Fruit fly (Drosophila melanogaster) whole organism, embryonic: ENCODE results near the gene Cdc7.

Source experiments
- CG11093 ChIP-seq: fragments of 200-800 bp; sonication (Bioruptor generic); IDR thresholded peaks from 3 replicates; pipeline ENCODE4 v1.3.6; 2022; ENCODE audit warnings: missing biosample characterization, missing genetic modification characterization
- CG12744 ChIP-seq: fragments of 200-800 bp; sonication (Bioruptor generic); optimal IDR thresholded peaks from 2 replicates; lab custom pipeline; 2016; ENCODE audit warnings: missing biosample characterization, missing genetic modification characterization
- CG12769 ChIP-seq: fragments of 200-800 bp; sonication (Bioruptor generic); optimal IDR thresholded peaks from 2 replicates; lab custom pipeline; 2019; ENCODE audit warnings: missing biosample characterization, mild to moderate bottlenecking, missing genetic modification characterization, moderate library complexity
- CG14050 ChIP-seq: fragments of 200-800 bp; sonication (Bioruptor generic); IDR thresholded peaks from 3 replicates; pipeline ENCODE4 v1.3.6; 2022; ENCODE audit warnings: missing biosample characterization, missing genetic modification characterization
- CG1647 ChIP-seq: fragments of 200-800 bp; sonication (Bioruptor generic); optimal IDR thresholded peaks from 3 replicates; lab custom pipeline; 2016; ENCODE audit warnings: missing biosample characterization, missing genetic modification characterization
- CG17612 ChIP-seq: fragments of 200-800 bp; sonication (Bioruptor generic); IDR thresholded peaks from 2 replicates; pipeline ENCODE4 v1.3.6; 2022; ENCODE audit warnings: missing biosample characterization, missing genetic modification characterization
- CG1832 ChIP-seq: fragments of 200-800 bp; sonication (Bioruptor generic); optimal IDR thresholded peaks from 2 replicates; lab custom pipeline; 2017; ENCODE audit warnings: missing biosample characterization, mild to moderate bottlenecking, missing genetic modification characterization, inconsistent platforms
- CG2712 ChIP-seq: fragments of 200-800 bp; optimal IDR thresholded peaks from 3 replicates; lab custom pipeline; 2019; ENCODE audit warnings: missing biosample characterization, mild to moderate bottlenecking, missing genetic modification characterization, moderate library complexity
- CG2875 ChIP-seq: fragments of 200-800 bp; sonication (Bioruptor generic); optimal IDR thresholded peaks from 2 replicates; lab custom pipeline; 2017; ENCODE audit warnings: missing biosample characterization, mild to moderate bottlenecking, missing genetic modification characterization, missing genetic modification reagents
- CG4820 ChIP-seq: fragments of 200-800 bp; sonication (Bioruptor generic); optimal IDR thresholded peaks from 3 replicates; lab custom pipeline; 2016; ENCODE audit warnings: missing biosample characterization, missing genetic modification characterization
- CG6791 ChIP-seq: fragments of 200-800 bp; sonication (Bioruptor generic); IDR thresholded peaks from 3 replicates; pipeline ENCODE4 v1.3.6; 2022; ENCODE audit warnings: missing biosample characterization, missing genetic modification characterization; ENCODE audit not compliant: partially characterized antibody
- CHES-1-like ChIP-seq: fragments of 200-800 bp; sonication (Bioruptor generic); optimal IDR thresholded peaks from 2 replicates; lab custom pipeline; 2016; ENCODE audit warnings: missing biosample characterization, missing genetic modification characterization
- CkIIα-i1 ChIP-seq: fragments of 200-800 bp; sonication (Bioruptor generic); IDR thresholded peaks from 2 replicates; pipeline ENCODE4 v1.3.6; 2022; ENCODE audit warnings: missing biosample characterization, missing genetic modification characterization
- CrebB ChIP-seq: fragments of 200-800 bp; sonication (Bioruptor generic); optimal IDR thresholded peaks from 3 replicates; lab custom pipeline; 2018; ENCODE audit warnings: missing biosample characterization, mild to moderate bottlenecking, missing genetic modification characterization
- Dp ChIP-seq: fragments of 200-800 bp; sonication (Bioruptor generic); optimal IDR thresholded peaks from 2 replicates; lab custom pipeline; 2018; ENCODE audit warnings: missing biosample characterization, mild to moderate bottlenecking, missing genetic modification characterization, moderate library complexity
- Gsc ChIP-seq: fragments of 200-800 bp; sonication (Bioruptor generic); IDR thresholded peaks from 2 replicates; pipeline ENCODE4 v1.3.6; 2022; ENCODE audit warnings: missing biosample characterization, missing genetic modification characterization
- HLH3B ChIP-seq: fragments of 200-800 bp; sonication (Bioruptor generic); IDR thresholded peaks from 2 replicates; pipeline ENCODE4 v1.3.6; 2022; ENCODE audit warnings: missing biosample characterization, missing genetic modification characterization
- HLH54F ChIP-seq: fragments of 200-800 bp; sonication (Bioruptor generic); optimal IDR thresholded peaks from 3 replicates; lab custom pipeline; 2016; ENCODE audit warnings: missing biosample characterization, missing genetic modification characterization
- Hand ChIP-seq: fragments of 200-800 bp; sonication (Bioruptor generic); optimal IDR thresholded peaks from 2 replicates; lab custom pipeline; 2017; ENCODE audit warnings: mild to moderate bottlenecking, missing biosample characterization, missing genetic modification reagents, missing genetic modification characterization
- Hmr ChIP-seq: fragments of 200-800 bp; sonication (Bioruptor generic); optimal IDR thresholded peaks from 3 replicates; lab custom pipeline; 2017; ENCODE audit warnings: mild to moderate bottlenecking, missing biosample characterization, missing genetic modification reagents, missing genetic modification characterization
- Hr78 ChIP-seq, 2 experiments: fragments of 200-800 bp in 1 of 2; fragments of >200 bp in 1 of 2; sonication (Bioruptor generic) in 1 of 2; optimal IDR thresholded peaks; 2 replicates each; lab custom pipeline; 2017 to 2019; ENCODE audit warnings: missing biosample characterization in 2 of 2, missing genetic modification characterization in 2 of 2, mild to moderate bottlenecking in 1 of 2, moderate library complexity in 1 of 2
- Lim3 ChIP-seq: fragments of 200-800 bp; sonication (Bioruptor generic); IDR thresholded peaks from 2 replicates; pipeline ENCODE4 v1.3.6; 2022; ENCODE audit warnings: missing biosample characterization, missing genetic modification characterization
- MBD-R2 ChIP-seq: fragments of 200-800 bp; sonication (Bioruptor generic); IDR thresholded peaks from 2 replicates; pipeline ENCODE4 v1.3.6; 2022; ENCODE audit warnings: missing biosample characterization, missing genetic modification characterization
- MESR4 ChIP-seq: fragments of 200-800 bp; sonication (Bioruptor generic); optimal IDR thresholded peaks from 2 replicates; lab custom pipeline; 2018; ENCODE audit warnings: missing biosample characterization, mild to moderate bottlenecking, missing genetic modification characterization, moderate library complexity
- NfI ChIP-seq: fragments of 200-800 bp; sonication (Bioruptor generic); optimal IDR thresholded peaks from 3 replicates; lab custom pipeline; 2018; ENCODE audit warnings: missing biosample characterization, mild to moderate bottlenecking, missing genetic modification characterization, moderate library complexity
- Pdp1 ChIP-seq, 2 experiments: fragments of 200-800 bp; sonication (Bioruptor generic); optimal IDR thresholded peaks; 3 replicates each; lab custom pipeline; 2016; ENCODE audit warnings: missing biosample characterization in 2 of 2, missing genetic modification characterization in 2 of 2, mild to moderate bottlenecking in 1 of 2, moderate library complexity in 1 of 2
- Ptx1 ChIP-seq: fragments of 200-800 bp; sonication (Bioruptor generic); IDR thresholded peaks from 2 replicates; pipeline ENCODE4 v1.3.6; 2022; ENCODE audit warnings: missing biosample characterization, missing genetic modification characterization
- Rx ChIP-seq: fragments of 200-800 bp; sonication (Bioruptor generic); IDR thresholded peaks from 2 replicates; pipeline ENCODE4 v1.3.6; 2022; ENCODE audit warnings: missing biosample characterization, missing genetic modification characterization
- Scr ChIP-seq: fragments of 200-800 bp; sonication (Bioruptor generic); IDR thresholded peaks from 2 replicates; pipeline ENCODE4 v1.3.6; 2022; ENCODE audit warnings: missing biosample characterization, missing genetic modification characterization; ENCODE audit not compliant: partially characterized antibody
- Sox102F ChIP-seq: fragments of 200-800 bp; sonication (Bioruptor generic); optimal IDR thresholded peaks from 2 replicates; lab custom pipeline; 2018; ENCODE audit warnings: missing biosample characterization, mild to moderate bottlenecking, missing genetic modification characterization, moderate library complexity
- Sry-δ ChIP-seq: fragments of 200-800 bp; sonication (Bioruptor generic); optimal IDR thresholded peaks from 2 replicates; lab custom pipeline; 2016; ENCODE audit warnings: missing biosample characterization, missing genetic modification characterization
- Trl ChIP-seq, 3 experiments: fragments of >200 bp in 2 of 3; fragments of 200-800 bp in 1 of 3; sonication (Bioruptor generic) in 1 of 3; optimal IDR thresholded peaks; 2 replicates in 1 of 3; 3 replicates in 2 of 3; lab custom pipeline; 2016 to 2017; ENCODE audit warnings: missing biosample characterization in 1 of 3, missing genetic modification characterization in 1 of 3
- ara ChIP-seq: fragments of 200-800 bp; sonication (Bioruptor generic); IDR thresholded peaks from 2 replicates; pipeline ENCODE4 v1.3.6; 2022; ENCODE audit warnings: missing biosample characterization, missing genetic modification characterization
- btn ChIP-seq: fragments of 200-800 bp; sonication (Bioruptor generic); optimal IDR thresholded peaks from 2 replicates; lab custom pipeline; 2016; ENCODE audit warnings: missing biosample characterization, missing genetic modification characterization
- ci ChIP-seq: fragments of 200-800 bp; sonication (Bioruptor generic); IDR thresholded peaks from 3 replicates; pipeline ENCODE4 v1.3.6; 2022; ENCODE audit warnings: missing biosample characterization, missing genetic modification characterization
- corto ChIP-seq: fragments of 200-800 bp; sonication (Bioruptor generic); optimal IDR thresholded peaks from 2 replicates; lab custom pipeline; 2016; ENCODE audit warnings: missing biosample characterization, mild to moderate bottlenecking, missing genetic modification characterization, moderate library complexity
- dm ChIP-seq: fragments of 200-800 bp; sonication (Bioruptor generic); optimal IDR thresholded peaks from 3 replicates; lab custom pipeline; 2016; ENCODE audit warnings: missing biosample characterization, missing genetic modification characterization
- dmrt11E ChIP-seq: fragments of 200-800 bp; sonication (Bioruptor generic); optimal IDR thresholded peaks from 3 replicates; lab custom pipeline; 2018; ENCODE audit warnings: missing biosample characterization, mild to moderate bottlenecking, missing genetic modification characterization, moderate library complexity
- ftz-f1 ChIP-seq: fragments of 200-800 bp; sonication (Bioruptor generic); optimal IDR thresholded peaks from 2 replicates; lab custom pipeline; 2016; ENCODE audit warnings: missing biosample characterization, missing genetic modification characterization
- gce ChIP-seq: fragments of 200-800 bp; sonication (Bioruptor generic); IDR thresholded peaks from 3 replicates; pipeline ENCODE4 v1.3.6; 2022; ENCODE audit warnings: missing biosample characterization, missing genetic modification characterization
- gro ChIP-seq: fragments of 200-800 bp; sonication (Bioruptor generic); optimal IDR thresholded peaks from 2 replicates; lab custom pipeline; 2016; ENCODE audit warnings: missing biosample characterization, missing genetic modification characterization
- hbn ChIP-seq: fragments of 200-800 bp; sonication (Bioruptor generic); IDR thresholded peaks from 2 replicates; pipeline ENCODE4 v1.3.6; 2022; ENCODE audit warnings: missing biosample characterization, missing genetic modification characterization; ENCODE audit not compliant: partially characterized antibody
- maf-S ChIP-seq: fragments of 200-800 bp; sonication (Bioruptor generic); optimal IDR thresholded peaks from 2 replicates; lab custom pipeline; 2016; ENCODE audit warnings: missing biosample characterization, missing genetic modification characterization
- mirr ChIP-seq: fragments of 200-800 bp; sonication (Bioruptor generic); optimal IDR thresholded peaks from 3 replicates; lab custom pipeline; 2018; ENCODE audit warnings: missing biosample characterization, mild to moderate bottlenecking, missing genetic modification characterization
- sim ChIP-seq: fragments of 200-800 bp; sonication (Bioruptor generic); IDR thresholded peaks from 2 replicates; pipeline ENCODE4 v1.3.6; 2022; ENCODE audit warnings: missing biosample characterization, missing genetic modification characterization
- stc ChIP-seq: fragments of 200-800 bp; sonication (Bioruptor generic); IDR thresholded peaks from 2 replicates; pipeline ENCODE4 v1.3.6; 2022; ENCODE audit warnings: missing biosample characterization, missing genetic modification characterization
- vvl ChIP-seq: fragments of 200-800 bp; sonication (Bioruptor generic); IDR thresholded peaks from 2 replicates; pipeline ENCODE4 v1.3.6; 2022; ENCODE audit warnings: missing biosample characterization, missing genetic modification characterization
- zfh2 ChIP-seq: fragments of 200-800 bp; sonication (Bioruptor generic); optimal IDR thresholded peaks from 2 replicates; lab custom pipeline; 2016; ENCODE audit warnings: missing biosample characterization, missing genetic modification characterization

Gene Cdc7

dm6 chrX:6678635-6679501 is 24.5 kb downstream of the Cdc7 start, which contains the start of gene ND-ASHI (continued):
- TF ChIP-seq Hmr (GFP tag; lab: Kevin White, UChicago) (peak; percentile 98), MBD-R2 (GFP tag; lab: Robert Waterston, UW) (peak; percentile 96), dmrt11E (tag; lab: Kevin White, UChicago) (peak; percentile 84), CG12769 (tag; lab: Kevin White, UChicago) (peak; percentile 99), CG6791 (GFP tag; lab: Robert Waterston, UW) (no peak), CHES-1-like (GFP tag; lab: Kevin White, UChicago) (peak; percentile 85), MESR4 (GFP tag; lab: Kevin White, UChicago) (peak; percentile 46), CG2875 (peak; percentile 87), zfh2 (GFP tag; lab: Kevin White, UChicago) (peak; percentile 94), hbn (no peak), Hr78 (GFP tag; optimal IDR thresholded peaks at IDR 0.05; lab: Kevin White, UChicago) (peak in 1 of 2 experiments; percentile 65), sim (GFP tag; lab: Robert Waterston, UW) (peak; percentile 77), Ptx1 (GFP tag; lab: Robert Waterston, UW) (peak; percentile 94), CG1647 (GFP tag; lab: Kevin White, UChicago) (peak; percentile 93), ara (GFP tag; lab: Robert Waterston, UW) (peak; percentile 94), gce (GFP tag; lab: Robert Waterston, UW) (peak; percentile 93), Rx (GFP tag; lab: Robert Waterston, UW) (peak; percentile 95), Trl (optimal IDR thresholded peaks at IDR 0.05; lab: Kevin White, UChicago) (no peak), Trl (GFP tag; optimal IDR thresholded peaks at IDR 0.05; lab: Kevin White, UChicago) (peak; percentile 90), CkIIα-i1 (peak; percentile 75), CG1832 (no peak), maf-S (GFP tag; lab: Kevin White, UChicago) (peak; percentile 90), HLH3B (GFP tag; lab: Robert Waterston, UW) (peak; percentile 95), Dp (GFP tag; lab: Kevin White, UChicago) (no peak), CG12744 (GFP tag; lab: Kevin White, UChicago) (peak; percentile 90), CG17612 (GFP tag; lab: Robert Waterston, UW) (peak; percentile 92), ci (GFP tag; lab: Robert Waterston, UW) (peak; percentile 97), btn (GFP tag; lab: Kevin White, UChicago) (peak; percentile 79), ftz-f1 (GFP tag; lab: Kevin White, UChicago) (peak; percentile 69), CG14050 (GFP tag; lab: Robert Waterston, UW) (peak; percentile 94), dm (GFP tag; lab: Kevin White, UChicago) (peak; percentile 71), HLH54F (GFP tag; lab: Kevin White, UChicago) (peak; percentile 93), mirr (GFP tag; lab: Kevin White, UChicago) (peak; percentile 96), CG2712 (tag; lab: Kevin White, UChicago) (peak; percentile 91), CrebB (tag; lab: Kevin White, UChicago) (peak; percentile 95), Lim3 (peak; percentile 78), CG4820 (GFP tag; lab: Kevin White, UChicago) (peak; percentile 93), Gsc (GFP tag; lab: Robert Waterston, UW) (peak; percentile 84), gro (peak; percentile 97), Hand (GFP tag; lab: Kevin White, UChicago) (peak; percentile 96), NfI (GFP tag; lab: Kevin White, UChicago) (peak; percentile 95), Pdp1 (GFP tag; optimal IDR thresholded peaks at IDR 0.05; lab: Kevin White, UChicago) (peak; percentile 95), CG11093 (GFP tag; lab: Robert Waterston, UW) (peak; percentile 92), Sry-δ (GFP tag; lab: Kevin White, UChicago) (peak; percentile 52), Scr (GFP tag; lab: Robert Waterston, UW) (no peak), corto (GFP tag; lab: Kevin White, UChicago) (peak; percentile 84), vvl (GFP tag; lab: Robert Waterston, UW) (peak; percentile 99), stc (peak; percentile 93), Sox102F (GFP tag; lab: Kevin White, UChicago) (peak; percentile 92)
